Fruit fly (Drosophila melanogaster) whole organism, prepupa: Measurements from ENCODE around the gene Clic.

ENCODE experiments used
- CG10631 ChIP-seq: fragments of 200-800 bp; sonication (Bioruptor generic); optimal IDR thresholded peaks from 2 replicates; lab custom pipeline; 2016; ENCODE audit warnings: missing biosample characterization, missing genetic modification characterization
- CG10669 ChIP-seq: fragments of 200-800 bp; sonication (Bioruptor generic); optimal IDR thresholded peaks from 3 replicates; lab custom pipeline; 2018; ENCODE audit warnings: missing biosample characterization, mild to moderate bottlenecking, missing genetic modification characterization, moderate library complexity
- CG8632 ChIP-seq: fragments of 200-800 bp; sonication (Bioruptor generic); optimal IDR thresholded peaks from 3 replicates; lab custom pipeline; 2016; ENCODE audit warnings: missing biosample characterization, missing genetic modification characterization

dm6 chrX:13779696-13780095 is 42.4 kb downstream of the Clic start:
- no peak for TF ChIP-seq CG8632 (GFP tag; lab: Kevin White, UChicago)
- peak; percentile 39 for TF ChIP-seq CG10669 (GFP tag; lab: Kevin White, UChicago)
- TF ChIP-seq CG10631 (GFP tag; lab: Kevin White, UChicago) = no peak
